Fruit fly (Drosophila melanogaster) whole organism, wandering third instar larva: ENCODE results near the gene CG43088.

Experiments used
- CG32264 ChIP-seq: fragments of 200-800 bp; sonication (Bioruptor generic); optimal IDR thresholded peaks from 2 replicates; lab custom pipeline; 2016; ENCODE audit warnings: missing biosample characterization, missing genetic modification characterization
- CG9705 ChIP-seq: fragments of 200-800 bp; sonication (Bioruptor generic); optimal IDR thresholded peaks from 2 replicates; lab custom pipeline; 2018; ENCODE audit warnings: missing biosample characterization, mild to moderate bottlenecking, missing genetic modification characterization
- CrebA ChIP-seq: fragments of 200-800 bp; sonication (Bioruptor generic); optimal IDR thresholded peaks from 2 replicates; lab custom pipeline; 2016; ENCODE audit warnings: missing biosample characterization, mild to moderate bottlenecking, missing genetic modification characterization, borderline replicate concordance
- Dfd ChIP-seq: fragments of >200 bp; optimal IDR thresholded peaks from 2 replicates; lab custom pipeline; 2017; ENCODE audit warnings: missing biosample characterization, missing genetic modification characterization
- Dif ChIP-seq: fragments of 200-275, 200-300 bp; sonication (Bioruptor generic); optimal IDR thresholded peaks from 2 replicates; lab custom pipeline; 2018; ENCODE audit warnings: missing biosample characterization, missing genetic modification characterization; ENCODE audit not compliant: partially characterized antibody
- GATAd ChIP-seq: sonication (Bioruptor generic); optimal IDR thresholded peaks from 2 replicates; lab custom pipeline; 2016; ENCODE audit warnings: missing biosample characterization, missing genetic modification characterization
- HLH106 ChIP-seq: fragments of 200-800 bp; optimal IDR thresholded peaks from 3 replicates; lab custom pipeline; 2019; ENCODE audit warnings: missing biosample characterization, mild to moderate bottlenecking, missing genetic modification characterization, moderate library complexity
- Hnf4 ChIP-seq: fragments of 200-800 bp; sonication (Bioruptor generic); optimal IDR thresholded peaks from 2 replicates; lab custom pipeline; 2016; ENCODE audit warnings: missing biosample characterization, mild to moderate bottlenecking, missing genetic modification characterization
- Hr78 ChIP-seq: fragments of >200 bp; optimal IDR thresholded peaks from 2 replicates; lab custom pipeline; 2017; ENCODE audit warnings: missing biosample characterization, missing genetic modification characterization
- Hr83 ChIP-seq: fragments of 200-300 bp; sonication (Bioruptor generic); optimal IDR thresholded peaks from 2 replicates; lab custom pipeline; 2016; ENCODE audit warnings: missing biosample characterization, mild to moderate bottlenecking, missing genetic modification characterization, moderate library complexity; ENCODE audit not compliant: poor library complexity, severe bottlenecking
- Jra ChIP-seq: sonication (Bioruptor generic); optimal IDR thresholded peaks from 2 replicates; lab custom pipeline; 2016; ENCODE audit warnings: missing biosample characterization, missing genetic modification characterization
- Myc ChIP-seq: fragments of >200 bp; optimal IDR thresholded peaks from 2 replicates; lab custom pipeline; 2017
- N ChIP-seq: fragments of >200 bp; optimal IDR thresholded peaks from 2 replicates; lab custom pipeline; 2018; ENCODE audit warnings: missing biosample characterization, missing external identifiers, missing genetic modification characterization
- OdsH ChIP-seq: fragments of 200-800 bp; sonication (Bioruptor generic); optimal IDR thresholded peaks from 2 replicates; lab custom pipeline; 2016; ENCODE audit warnings: missing biosample characterization, mild to moderate bottlenecking, missing genetic modification characterization
- Rel ChIP-seq, 2 experiments: fragments of 200-800 bp; sonication (Bioruptor generic) in 1 of 2; optimal IDR thresholded peaks; 2 replicates in 1 of 2; 3 replicates in 1 of 2; lab custom pipeline; 2016 to 2019; ENCODE audit warnings: mild to moderate bottlenecking in 2 of 2, missing biosample characterization in 2 of 2, missing genetic modification characterization in 2 of 2, moderate library complexity in 1 of 2
- Sp1 ChIP-seq: fragments of 200-800 bp; sonication (Bioruptor generic); optimal IDR thresholded peaks from 3 replicates; lab custom pipeline; 2019; ENCODE audit warnings: missing biosample characterization, mild to moderate bottlenecking, missing genetic modification characterization, moderate library complexity
- Vsx2 ChIP-seq: fragments of 200-300, 225-300 bp; sonication (Bioruptor generic); optimal IDR thresholded peaks from 2 replicates; lab custom pipeline; 2018; ENCODE audit warnings: missing biosample characterization, missing genetic modification characterization; ENCODE audit not compliant: partially characterized antibody
- br ChIP-seq: fragments of 200-800 bp; sonication (Bioruptor generic); optimal IDR thresholded peaks from 2 replicates; lab custom pipeline; 2016; ENCODE audit warnings: missing biosample characterization, missing genetic modification characterization
- brk ChIP-seq: fragments of 200-800 bp; sonication (Bioruptor generic); optimal IDR thresholded peaks from 2 replicates; lab custom pipeline; 2016; ENCODE audit warnings: missing biosample characterization, mild to moderate bottlenecking, missing genetic modification characterization
- dl ChIP-seq, 2 experiments: fragments of 175-275, 200-275 bp in 1 of 2; fragments of 200-275 bp in 1 of 2; sonication (Bioruptor generic); optimal IDR thresholded peaks; lab custom pipeline; 2018; ENCODE audit warnings: mild to moderate bottlenecking in 2 of 2, missing biosample characterization in 2 of 2, missing genetic modification characterization in 2 of 2, moderate library complexity in 2 of 2; ENCODE audit not compliant: partially characterized antibody in 2 of 2, insufficient read depth in 1 of 2
- dmrt93B ChIP-seq: fragments of 200-800 bp; sonication (Bioruptor generic); optimal IDR thresholded peaks from 2 replicates; lab custom pipeline; 2018; ENCODE audit warnings: missing biosample characterization, mild to moderate bottlenecking, missing genetic modification characterization
- dsf ChIP-seq: sonication (Bioruptor generic); optimal IDR thresholded peaks from 2 replicates; lab custom pipeline; 2016; ENCODE audit warnings: missing biosample characterization, missing genetic modification characterization, borderline replicate concordance
- ey ChIP-seq: fragments of 200-800 bp; sonication (Bioruptor generic); optimal IDR thresholded peaks from 2 replicates; lab custom pipeline; 2016; ENCODE audit warnings: missing biosample characterization, missing genetic modification characterization
- foxo ChIP-seq, 2 experiments: fragments of 200-800 bp; sonication (Bioruptor generic); optimal IDR thresholded peaks; 2 replicates in 1 of 2; 3 replicates in 1 of 2; lab custom pipeline; 2016 to 2017; ENCODE audit warnings: missing biosample characterization in 2 of 2, missing genetic modification characterization in 2 of 2
- fru ChIP-seq: fragments of 200-800 bp; sonication (Bioruptor generic); optimal IDR thresholded peaks from 3 replicates; lab custom pipeline; 2016; ENCODE audit warnings: missing biosample characterization, mild to moderate bottlenecking, missing genetic modification characterization
- h ChIP-seq: fragments of 200-800 bp; sonication (Bioruptor generic); optimal IDR thresholded peaks from 3 replicates; lab custom pipeline; 2016; ENCODE audit warnings: missing biosample characterization, mild to moderate bottlenecking, missing genetic modification characterization
- jim ChIP-seq: fragments of 175-275, 200-325 bp; sonication (Bioruptor generic); optimal IDR thresholded peaks from 2 replicates; lab custom pipeline; 2016; ENCODE audit warnings: missing biosample characterization, mild to moderate bottlenecking, missing genetic modification characterization
- lola ChIP-seq: fragments of >200 bp; optimal IDR thresholded peaks from 2 replicates; lab custom pipeline; 2017; ENCODE audit warnings: missing biosample characterization, missing genetic modification characterization
- pan ChIP-seq: fragments of >200 bp; optimal IDR thresholded peaks from 2 replicates; lab custom pipeline; 2017
- psq ChIP-seq: fragments of 200-800 bp; sonication (Bioruptor generic); optimal IDR thresholded peaks from 3 replicates; lab custom pipeline; 2017; ENCODE audit warnings: missing biosample characterization, mild to moderate bottlenecking, missing genetic modification characterization, moderate library complexity
- rgr ChIP-seq: fragments of 200-800 bp; sonication (Bioruptor generic); optimal IDR thresholded peaks from 3 replicates; lab custom pipeline; 2016; ENCODE audit warnings: missing biosample characterization, mild to moderate bottlenecking, missing genetic modification characterization
- sage ChIP-seq: fragments of 200-800 bp; sonication (Bioruptor generic); optimal IDR thresholded peaks from 2 replicates; lab custom pipeline; 2016; ENCODE audit warnings: missing biosample characterization, mild to moderate bottlenecking, missing genetic modification characterization
- sv ChIP-seq: fragments of 200-800 bp; sonication (Bioruptor generic); optimal IDR thresholded peaks from 3 replicates; lab custom pipeline; 2016; ENCODE audit warnings: missing biosample characterization, missing genetic modification characterization
- tai ChIP-seq: sonication (Bioruptor generic); optimal IDR thresholded peaks from 2 replicates; lab custom pipeline; 2016; ENCODE audit warnings: missing biosample characterization, missing genetic modification characterization
- usp ChIP-seq: fragments of >200 bp; optimal IDR thresholded peaks from 2 replicates; lab custom pipeline; 2017; ENCODE audit warnings: missing biosample characterization, missing genetic modification characterization
- woc ChIP-seq: sonication (Bioruptor generic); optimal IDR thresholded peaks from 2 replicates; lab custom pipeline; 2016; ENCODE audit warnings: missing biosample characterization, mild to moderate bottlenecking, missing genetic modification characterization

The CG43088 gene

DNA sequence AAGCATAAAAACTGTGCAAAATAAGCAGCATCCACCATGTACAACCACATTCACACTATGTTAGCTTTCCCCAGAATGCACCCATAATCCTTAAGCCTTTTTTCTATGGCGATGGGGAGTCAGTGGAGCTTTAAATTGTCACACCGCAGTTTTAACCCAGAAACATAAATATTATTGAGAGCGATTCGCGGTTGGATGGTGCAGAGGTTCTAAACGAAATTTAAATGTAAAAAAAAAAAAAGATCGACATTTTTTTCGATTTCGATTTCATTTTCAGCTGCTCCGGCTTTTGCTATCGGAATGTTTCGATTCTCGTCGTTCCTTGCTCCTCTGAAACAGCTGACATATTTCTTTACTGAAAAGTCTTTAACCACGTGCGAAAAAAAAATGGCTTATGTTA, at the start of gene CG43088:
Gene CG43088, plus strand, starts transcription at position 301 of the 400 bp plus-strand sequence.
- TF ChIP-seq lola (GFP tag; lab: Kevin White, UChicago) (no peak), rgr (GFP tag; lab: Kevin White, UChicago) (no peak), Rel (GFP tag; optimal IDR thresholded peaks at IDR 0.05; lab: Kevin White, UChicago) (no peak), Rel (tag; optimal IDR thresholded peaks at IDR 0.05; lab: Kevin White, UChicago) (no peak), usp (GFP tag; lab: Kevin White, UChicago) (no peak)

DNA sequence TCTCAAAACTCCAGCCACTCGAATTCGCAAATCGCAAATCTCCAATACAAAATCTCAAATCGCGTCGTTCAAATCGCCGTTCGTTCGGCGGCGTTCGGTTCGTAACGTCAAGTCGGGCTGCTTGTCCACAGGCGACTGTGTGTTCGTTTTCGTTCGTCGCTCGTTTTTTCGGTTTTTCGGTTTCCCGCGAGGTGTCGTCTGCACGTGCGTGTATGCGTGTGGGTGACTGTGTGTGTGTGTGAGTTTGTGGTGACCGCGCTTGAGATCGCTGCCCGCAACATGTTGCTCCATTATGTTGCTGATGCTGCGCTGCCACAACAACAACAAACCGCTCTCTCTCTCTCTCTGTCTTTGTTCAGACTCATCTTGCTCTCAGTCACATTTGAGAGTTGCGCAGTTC, 48.5 kb upstream of the CG43088 start, which contains the start of gene NetA:
Gene NetA, minus strand, starts transcription at position 238 of the 400 bp plus-strand sequence.
- TF ChIP-seq usp (GFP tag; lab: Kevin White, UChicago) = no peak
- no peak for TF ChIP-seq CG9705 (GFP tag; lab: Kevin White, UChicago)
- TF ChIP-seq Dfd (GFP tag; lab: Kevin White, UChicago) = no peak
- TF ChIP-seq sage = no peak
- no peak for TF ChIP-seq dmrt93B
- no peak for TF ChIP-seq pan
- no peak for TF ChIP-seq OdsH (GFP tag; lab: Kevin White, UChicago)
- no peak for TF ChIP-seq br
- no peak for TF ChIP-seq Myc (lab: Kevin White, UChicago)
- TF ChIP-seq sv (GFP tag; lab: Kevin White, UChicago) = no peak
- no peak for TF ChIP-seq HLH106
- no peak for TF ChIP-seq Hr78 (GFP tag; lab: Kevin White, UChicago)
- TF ChIP-seq Hnf4 = no peak
- no peak for TF ChIP-seq N

DNA sequence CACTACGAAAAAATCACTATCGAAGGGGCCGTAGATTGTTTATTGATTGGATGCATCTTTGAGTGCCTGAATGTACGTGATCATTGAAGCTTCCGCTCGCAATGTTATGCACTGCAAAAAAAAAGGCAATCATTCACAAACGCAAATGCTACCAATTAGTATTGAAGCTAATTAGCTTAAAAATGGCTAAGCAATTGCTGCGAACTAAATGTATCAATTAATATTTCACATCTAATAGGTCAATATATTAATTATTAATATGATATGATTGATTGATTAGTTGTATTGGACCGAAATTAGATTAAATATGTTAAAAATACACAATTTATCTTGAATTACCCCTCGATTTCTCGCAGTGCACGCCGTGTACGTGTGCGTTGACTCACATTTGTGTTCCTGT, 32.9 kb upstream of the CG43088 start:
- no peak for TF ChIP-seq dl (GFP tag; optimal IDR thresholded peaks at IDR 0.05; lab: Kevin White, UChicago; ENCODE audit: insufficient read depth in 1 of 2, partially characterized antibody in 2 of 2)
- TF ChIP-seq foxo (GFP tag; optimal IDR thresholded peaks at IDR 0.05; lab: Kevin White, UChicago) = peak in 1 of 2 experiments; percentile 14

DNA sequence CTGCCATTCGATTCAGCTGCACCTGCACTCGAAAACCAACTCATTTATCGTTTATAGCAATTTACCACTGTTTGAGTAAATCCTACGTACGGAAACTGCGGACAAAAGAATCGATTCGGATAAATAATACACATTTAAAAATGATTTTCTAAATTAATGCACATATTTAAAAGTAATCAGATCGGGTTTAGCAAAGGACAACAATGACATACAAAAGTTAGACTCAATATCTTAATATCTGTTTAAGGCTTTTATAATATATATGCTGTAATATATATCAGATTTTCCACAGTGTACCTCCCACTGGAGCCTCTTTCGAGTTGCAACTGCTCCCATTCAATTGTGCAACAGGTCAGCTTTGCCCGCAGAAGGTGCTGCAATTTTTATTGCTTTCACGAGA, 24.0 kb upstream of the CG43088 start:
- TF ChIP-seq Myc (lab: Kevin White, UChicago) = no peak
- peak; percentile 31 for TF ChIP-seq h (GFP tag; lab: Kevin White, UChicago)
- TF ChIP-seq Sp1 (GFP tag; lab: Kevin White, UChicago) = peak; percentile 30
- no peak for TF ChIP-seq CrebA
- no peak for TF ChIP-seq N
- peak; percentile 27 for TF ChIP-seq fru (GFP tag; lab: Kevin White, UChicago)
- TF ChIP-seq lola (GFP tag; lab: Kevin White, UChicago) = no peak
- no peak for TF ChIP-seq OdsH (GFP tag; lab: Kevin White, UChicago)
- no peak for TF ChIP-seq brk
- no peak for TF ChIP-seq Jra
- TF ChIP-seq Hnf4 = peak; percentile 8
- TF ChIP-seq jim = no peak
- TF ChIP-seq pan = no peak
- no peak for TF ChIP-seq Hr83
- peak in 1 of 2 experiments; percentile 42 for TF ChIP-seq foxo (GFP tag; optimal IDR thresholded peaks at IDR 0.05; lab: Kevin White, UChicago)
- TF ChIP-seq HLH106 = peak; percentile 41
- no peak for TF ChIP-seq ey

DNA sequence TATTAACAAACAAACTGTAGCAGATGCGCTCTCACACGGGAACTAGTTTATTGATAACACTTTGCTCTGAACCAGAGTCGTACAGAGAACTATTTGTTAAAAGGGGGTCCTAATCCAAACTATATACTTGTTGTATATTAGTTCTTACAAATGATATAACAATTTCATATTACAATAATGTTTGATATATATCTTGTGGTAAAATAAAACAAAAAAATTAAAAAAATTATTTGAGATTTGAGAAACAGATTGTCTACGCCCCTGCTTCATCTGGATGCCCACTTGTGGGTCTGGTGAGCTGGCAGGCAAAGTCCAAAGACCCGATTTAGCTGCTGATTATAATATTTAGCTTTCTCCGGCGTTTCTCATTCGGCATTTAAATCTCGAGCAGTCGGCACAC, 23.0 kb upstream of the CG43088 start, which contains the start of gene CG5321:
Gene CG5321, plus strand, starts transcription at position 380 of the 400 bp plus-strand sequence.
- TF ChIP-seq rgr (GFP tag; lab: Kevin White, UChicago) (peak; percentile 12), jim (no peak), dl (GFP tag; optimal IDR thresholded peaks at IDR 0.05; lab: Kevin White, UChicago; ENCODE audit: insufficient read depth in 1 of 2, partially characterized antibody in 2 of 2) (no peak), dmrt93B (no peak), h (GFP tag; lab: Kevin White, UChicago) (peak; percentile 35), Hnf4 (peak; percentile 32)

DNA sequence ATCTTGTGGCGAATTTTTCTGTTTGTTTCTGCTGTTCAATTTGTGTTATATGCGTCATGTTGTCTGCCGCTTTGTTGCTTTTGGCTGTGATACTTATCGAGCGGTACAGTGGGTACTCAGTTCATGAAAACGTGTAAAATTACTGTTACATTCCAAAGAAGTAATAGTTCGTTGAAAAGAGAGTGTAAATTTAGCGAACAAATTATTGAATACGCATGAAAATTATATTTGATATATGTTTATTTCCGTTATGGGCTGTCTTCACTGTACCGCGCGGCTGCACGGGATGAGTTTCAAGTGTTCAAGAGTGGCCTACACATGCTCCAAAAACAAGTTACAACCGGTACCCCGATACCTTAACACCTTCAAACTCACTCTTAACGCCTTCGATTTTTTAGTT, 13.1 kb upstream of the CG43088 start:
- TF ChIP-seq foxo (GFP tag; optimal IDR thresholded peaks at IDR 0.05; lab: Kevin White, UChicago) (peak in 1 of 2 experiments; percentile 86), dmrt93B (peak; percentile 70), GATAd (GFP tag; lab: Kevin White, UChicago) (no peak), N (no peak), Jra (no peak), dsf (GFP tag; lab: Kevin White, UChicago) (no peak), woc (GFP tag; lab: Kevin White, UChicago) (peak; percentile 58), HLH106 (peak; percentile 86), usp (GFP tag; lab: Kevin White, UChicago) (no peak), pan (no peak), tai (GFP tag; lab: Kevin White, UChicago) (peak; percentile 43), jim (no peak), Sp1 (GFP tag; lab: Kevin White, UChicago) (peak; percentile 69), brk (no peak), ey (peak; percentile 78), sage (peak; percentile 62), Hr83 (no peak), psq (GFP tag; lab: Kevin White, UChicago) (peak; percentile 60), Dif (GFP tag; lab: Kevin White, UChicago) (no peak), OdsH (GFP tag; lab: Kevin White, UChicago) (peak; percentile 51), Myc (lab: Kevin White, UChicago) (no peak), Hnf4 (peak; percentile 80), CG32264 (peak; percentile 40), h (GFP tag; lab: Kevin White, UChicago) (peak; percentile 83), Vsx2 (GFP tag; lab: Kevin White, UChicago) (no peak), dl (GFP tag; optimal IDR thresholded peaks at IDR 0.05; lab: Kevin White, UChicago; ENCODE audit: insufficient read depth in 1 of 2, partially characterized antibody in 2 of 2) (no peak), lola (GFP tag; lab: Kevin White, UChicago) (no peak), sv (GFP tag; lab: Kevin White, UChicago) (no peak)
